Worm (Caenorhabditis elegans) whole organism, L4 larva: ENCODE results near the gene brc-2.

Experiments
- F44E2.7 ChIP-seq: fragments of 200-800 bp; sonication (Bioruptor generic); IDR thresholded peaks from 2 replicates; pipeline ENCODE4 v2.1.2; 2022; ENCODE audit warnings: missing genetic modification characterization, missing compliant biosample characterization
- F49E8.2 ChIP-seq: sonication (generic microtip); optimal IDR thresholded peaks from 2 replicates; lab custom pipeline; 2016; ENCODE audit warnings: missing compliant biosample characterization, mild to moderate bottlenecking, missing genetic modification characterization, borderline replicate concordance
- aly-2 ChIP-seq: sonication (generic microtip); optimal IDR thresholded peaks from 2 replicates; lab custom pipeline; 2018; ENCODE audit warnings: missing biosample characterization, missing genetic modification characterization
- attf-4 ChIP-seq: sonication (generic microtip); optimal IDR thresholded peaks from 3 replicates; lab custom pipeline; 2017; ENCODE audit warnings: missing biosample characterization, missing genetic modification characterization
- ceh-44 ChIP-seq: fragments of 200-800 bp; sonication (Bioruptor generic); IDR thresholded peaks from 2 replicates; pipeline ENCODE4 v1.3.6; 2022; ENCODE audit warnings: missing genetic modification reagents, missing genetic modification characterization, missing compliant biosample characterization
- gei-8 ChIP-seq: fragments of 200-800 bp; sonication (Bioruptor generic); optimal IDR thresholded peaks from 2 replicates; lab custom pipeline; 2018; ENCODE audit warnings: mild to moderate bottlenecking, missing genetic modification characterization, missing compliant biosample characterization
- lin-13 ChIP-seq: fragments of 150-350 bp; optimal IDR thresholded peaks from 2 replicates; lab custom pipeline; 2014; ENCODE audit warnings: missing biosample characterization, missing genetic modification reagents, missing genetic modification characterization
- mes-2 ChIP-seq: sonication (generic microtip); optimal IDR thresholded peaks from 2 replicates; lab custom pipeline; 2016; ENCODE audit warnings: missing genotype, mild to moderate bottlenecking, missing genetic modification characterization, missing compliant biosample characterization; ENCODE audit not compliant: poor library complexity, severe bottlenecking
- nhr-237 ChIP-seq: sonication (generic microtip); optimal IDR thresholded peaks from 2 replicates; lab custom pipeline; 2017; ENCODE audit warnings: missing biosample characterization, missing genetic modification characterization
- nhr-28 ChIP-seq: fragments of 150-350 bp; optimal IDR thresholded peaks from 2 replicates; lab custom pipeline; 2014; ENCODE audit warnings: missing biosample characterization, missing genetic modification characterization

ce11 chrIII:6935269-6936017 is 32.5 kb upstream of the brc-2 start, which contains the start of the genes F57B9.8 and coq-2:
- TF ChIP-seq aly-2 (no peak), F49E8.2 (tag; lab: Kevin White, UChicago) (no peak), mes-2 (no peak), nhr-28 (tag; lab: Kevin White, UChicago) (no peak), F44E2.7 (GFP tag; lab: Robert Waterston, UW) (no peak), gei-8 (GFP tag; lab: Kevin White, UChicago) (no peak), lin-13 (GFP tag; lab: Kevin White, UChicago) (no peak), ceh-44 (GFP tag; lab: Robert Waterston, UW) (no peak), nhr-237 (tag; lab: Kevin White, UChicago) (no peak), attf-4 (tag; lab: Kevin White, UChicago) (no peak)
